Worm (Caenorhabditis elegans): ENCODE measurements around the gene wip-1.
"Not testable (repeated sequence)": the region's sequence is repeated elsewhere in the genome, so short reads cannot be mapped to it uniquely, and the experiment has no call there.

wip-1 gene

DNA sequence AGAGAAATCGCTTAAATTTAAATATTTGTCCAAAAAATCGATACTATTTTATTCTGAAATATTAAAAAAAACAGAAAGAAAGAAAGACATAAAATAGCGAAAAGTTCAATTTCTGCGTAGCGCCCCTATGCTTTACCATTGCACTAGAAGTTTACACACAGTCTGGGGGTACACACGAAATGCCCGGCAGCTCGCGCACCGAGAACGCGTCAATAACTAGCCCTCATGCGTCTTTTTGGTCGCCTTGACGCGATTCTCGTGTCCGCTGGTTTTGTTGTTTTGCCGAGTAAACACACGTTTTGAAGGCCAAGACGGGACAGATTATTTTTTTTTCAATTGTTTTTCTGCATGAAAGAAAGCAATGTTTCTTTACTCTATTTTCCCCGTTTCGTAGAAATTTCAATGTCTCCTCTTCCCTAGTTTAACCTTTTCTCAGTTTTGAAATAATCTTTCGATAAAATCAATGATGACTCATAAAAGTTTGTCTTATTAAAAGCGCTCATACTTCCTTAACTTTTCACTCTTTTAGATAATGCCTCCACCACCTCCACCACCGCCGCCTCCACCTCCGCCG is at the start of gene wip-1 (continued):
- TF ChIP-seq K12H6.12 (tag; optimal IDR thresholded peaks at IDR 0.05) (peak; percentile 97), akir-1 (GFP tag; optimal IDR thresholded peaks at IDR 0.05) (peak; percentile 59), Y53G8AR.9 (GFP tag; conservative IDR thresholded peaks at IDR 0.05) (peak; percentile 98), chd-7 (tag; optimal IDR thresholded peaks at IDR 0.05) (peak; percentile 89), lin-26 (GFP tag; IDR thresholded peaks at IDR 0.05) (peak; percentile 89), atf-7 (tag; optimal IDR thresholded peaks at IDR 0.05) (peak; percentile 92), ceh-91 (GFP tag; IDR thresholded peaks at IDR 0.05) (peak; percentile 93), ztf-22 (GFP tag; optimal IDR thresholded peaks at IDR 0.05) (peak; percentile 91), T07F8.4 (tag; optimal IDR thresholded peaks at IDR 0.05) (peak; percentile 88), sea-2 (GFP tag; IDR thresholded peaks at IDR 0.05) (peak; percentile 87), mel-28 (tag; optimal IDR thresholded peaks at IDR 0.05; ENCODE audit: borderline replicate concordance) (peak; percentile 43), F39B2.1 (GFP tag; IDR thresholded peaks at IDR 0.05) (peak; percentile 93), mcd-1 (GFP tag; IDR thresholded peaks at IDR 0.05) (peak; percentile 96), hmg-20 (GFP tag; IDR thresholded peaks at IDR 0.05) (peak; percentile 88), hsf-1 (GFP tag; IDR thresholded peaks at IDR 0.05) (peak; percentile 90), B0035.1 (tag; optimal IDR thresholded peaks at IDR 0.05) (peak; percentile 89), Y79H2A.3 (GFP tag; conservative IDR thresholded peaks at IDR 0.05) (peak; percentile 83), F52B5.7 (tag; optimal IDR thresholded peaks at IDR 0.05) (peak; percentile 67), snpc-1.1 (tag; optimal IDR thresholded peaks at IDR 0.05; ENCODE audit: insufficient read depth) (peak; percentile 81), F33H1.4 (GFP tag; IDR thresholded peaks at IDR 0.05) (peak; percentile 92), hmg-1.2 (GFP tag; IDR thresholded peaks at IDR 0.05) (peak; percentile 98), nhr-179 (tag; optimal IDR thresholded peaks at IDR 0.05) (no peak), cebp-2 (GFP tag; IDR thresholded peaks at IDR 0.05) (peak; percentile 81; the same call in 1 of the 2 replicates), gei-17 (GFP tag; optimal IDR thresholded peaks at IDR 0.05) (peak; percentile 85), ZK185.1 (tag; optimal IDR thresholded peaks at IDR 0.05; ENCODE audit: poor library complexity, severe bottlenecking) (peak; percentile 96), hlh-26 (GFP tag; conservative IDR thresholded peaks at IDR 0.05) (no peak), ceh-27 (GFP tag; optimal IDR thresholded peaks at IDR 0.05) (peak; percentile 99), ceh-100 (GFP tag; IDR thresholded peaks at IDR 0.05) (peak; percentile 89), sptf-2 (GFP tag; optimal IDR thresholded peaks at IDR 0.05) (peak; percentile 91), Y56A3A.18 (GFP tag; IDR thresholded peaks at IDR 0.05) (peak; percentile 95), ets-4 (GFP tag; optimal IDR thresholded peaks at IDR 0.05) (peak; percentile 97), D2030.7 (GFP tag; IDR thresholded peaks at IDR 0.05) (peak; percentile 96)

ce11 chrIII:4980367-4980766 is 38.1 kb upstream of the wip-1 start, which contains the start of gene C27F2.6:
TSS of gene C27F2.6 (minus strand) at chrIII:4980467.
- TF ChIP-seq tlf-1 (GFP tag; optimal IDR thresholded peaks at IDR 0.05); dpff-1 (tag; optimal IDR thresholded peaks at IDR 0.05); lsy-27 (tag; optimal IDR thresholded peaks at IDR 0.05; ENCODE audit: borderline replicate concordance, insufficient read depth): not testable (repeated sequence)

- TF ChIP-seq mcd-1 (GFP tag; IDR thresholded peaks at IDR 0.05) (no peak), repo-1 (tag; optimal IDR thresholded peaks at IDR 0.05) (no peak)
Observed at ce11 chrIII:4983961-4984360, 34.5 kb upstream of the wip-1 start.
